Worm (Caenorhabditis elegans) whole organism, late embryonic: ENCODE results near the gene nhr-195.

Source experiments
- ahr-1 ChIP-seq: sonication (generic microtip); optimal IDR thresholded peaks from 2 replicates; lab custom pipeline; 2016; ENCODE audit warnings: missing genetic modification characterization, missing compliant biosample characterization
- ama-1 ChIP-seq: fragments of 150-350 bp; optimal IDR thresholded peaks from 2 replicates; lab custom pipeline; 2014
- ceh-22 ChIP-seq: sonication (generic microtip); optimal IDR thresholded peaks from 2 replicates; lab custom pipeline; 2017; ENCODE audit warnings: missing biosample characterization, missing genetic modification characterization
- pat-9 ChIP-seq: fragments of 200-800 bp; sonication (Bioruptor generic); optimal IDR thresholded peaks from 2 replicates; lab custom pipeline; 2018; ENCODE audit warnings: mild to moderate bottlenecking, missing genetic modification characterization, moderate library complexity, missing compliant biosample characterization
- pqm-1 ChIP-seq: sonication (generic microtip); optimal IDR thresholded peaks from 2 replicates; lab custom pipeline; 2016; ENCODE audit warnings: missing genetic modification characterization, missing compliant biosample characterization
- tbx-7 ChIP-seq: sonication (generic microtip); optimal IDR thresholded peaks from 2 replicates; lab custom pipeline; 2016; ENCODE audit warnings: missing genotype, missing genetic modification characterization, missing compliant biosample characterization

ce11 chrV:8948365-8948764, 23.8 kb downstream of the nhr-195 start:
- TF ChIP-seq tbx-7 = no peak
- TF ChIP-seq pqm-1 = no peak
- TF ChIP-seq ceh-22 (tag; lab: Kevin White, UChicago) = no peak
- no peak for TF ChIP-seq ama-1 (lab: Kevin White, UChicago)
- TF ChIP-seq ahr-1 (tag; lab: Kevin White, UChicago) = no peak
- no peak for TF ChIP-seq pat-9
